Worm (Caenorhabditis elegans) whole organism, midembryonic: ENCODE data around the gene degl-1.

Experiments used
- tab-1 ChIP-seq: fragments of 200-800 bp; sonication (Bioruptor generic); IDR thresholded peaks from 2 replicates; pipeline ENCODE4 v1.3.6; 2022; ENCODE audit warnings: missing genetic modification characterization, missing compliant biosample characterization
- ztf-23 ChIP-seq: fragments of 200-800 bp; sonication (Bioruptor generic); IDR thresholded peaks from 2 replicates; pipeline ENCODE4 v1.3.6; 2022; ENCODE audit warnings: missing genetic modification reagents, missing genetic modification characterization, missing compliant biosample characterization

DNA sequence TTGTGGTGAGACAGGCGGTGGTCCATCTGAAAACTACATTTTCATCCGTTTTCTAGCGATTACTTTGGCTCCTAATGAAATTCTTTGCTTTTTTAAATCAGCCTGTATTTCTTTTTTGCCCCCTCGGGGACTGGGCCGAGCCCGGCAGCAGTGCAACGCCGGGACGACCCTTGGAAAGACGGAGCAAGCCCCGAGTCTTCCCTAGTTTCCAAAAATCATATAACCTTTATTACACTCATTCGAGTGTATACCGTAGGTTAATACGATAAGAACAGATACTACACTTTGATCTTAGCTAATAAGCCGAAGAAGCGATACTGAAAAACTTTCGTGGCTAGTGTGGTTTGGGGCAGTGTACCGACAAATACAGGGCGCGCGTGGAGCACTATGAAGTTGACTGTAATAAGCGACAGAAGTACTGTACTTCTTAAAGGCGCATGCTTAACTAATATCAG lies 6.5 kb downstream of the degl-1 start:
- TF ChIP-seq ztf-23 (GFP tag; lab: Robert Waterston, UW) (no peak), tab-1 (no peak)
